Worm (Caenorhabditis elegans): ENCODE measurements around the gene K08F8.15.

DNA sequence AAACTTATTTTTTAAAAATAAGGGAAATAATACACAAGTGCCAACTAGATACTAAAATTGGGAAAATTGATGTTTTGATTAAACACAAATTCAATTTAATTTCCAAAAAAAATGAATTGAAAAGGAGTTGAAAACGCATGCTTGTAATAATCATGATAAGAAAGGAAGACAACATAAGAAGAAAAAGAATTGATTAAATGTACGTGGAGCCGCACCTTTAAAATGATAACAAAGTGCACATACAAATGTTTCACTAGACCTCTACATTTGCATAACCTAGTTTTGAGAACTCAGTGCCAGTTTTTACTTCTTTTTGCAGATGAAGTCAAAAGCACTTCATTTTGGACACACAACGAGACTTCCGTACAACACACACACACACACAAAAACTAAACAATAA lies 4.9 kb upstream of the K08F8.15 start:
- TF ChIP-seq nhr-12 (tag; optimal IDR thresholded peaks at IDR 0.05), result no peak
- TF ChIP-seq C04F5.9 (tag; optimal IDR thresholded peaks at IDR 0.05), result no peak
- no peak for TF ChIP-seq ztf-11 (tag; optimal IDR thresholded peaks at IDR 0.05)
- no peak for TF ChIP-seq nhr-90 (tag; optimal IDR thresholded peaks at IDR 0.05; ENCODE audit: poor library complexity)
- TF ChIP-seq C34B4.2 (tag; optimal IDR thresholded peaks at IDR 0.05), result no peak
- no peak for TF ChIP-seq fkh-10 (GFP tag; optimal IDR thresholded peaks at IDR 0.05)
- TF ChIP-seq lin-35 (GFP tag; optimal IDR thresholded peaks at IDR 0.05), result no peak
- no peak for TF ChIP-seq nhr-237 (tag; optimal IDR thresholded peaks at IDR 0.05)
- no peak for TF ChIP-seq nhr-28 (tag; optimal IDR thresholded peaks at IDR 0.05)
- no peak for TF ChIP-seq lsy-2 (tag; optimal IDR thresholded peaks at IDR 0.05)
- TF ChIP-seq nhr-11 (tag; optimal IDR thresholded peaks at IDR 0.05), result no peak
- TF ChIP-seq unc-62 (GFP tag; optimal IDR thresholded peaks at IDR 0.05), result no peak
- TF ChIP-seq fkh-8 (tag; optimal IDR thresholded peaks at IDR 0.05), result no peak

Measured in whole organism, L1 larva.